Worm (Caenorhabditis elegans) whole organism, young adult: ENCODE measurements around the gene K06H7.7.

Experiments used
- B0261.1 ChIP-seq: sonication (generic microtip); optimal IDR thresholded peaks from 2 replicates; lab custom pipeline; 2016; ENCODE audit warnings: mild to moderate bottlenecking, missing genetic modification characterization, moderate library complexity, missing compliant biosample characterization
- D2030.7 ChIP-seq: fragments of 200-800 bp; sonication (Bioruptor generic); IDR thresholded peaks from 2 replicates; pipeline ENCODE4 v1.3.6; 2022; ENCODE audit warnings: missing genetic modification reagents, missing genetic modification characterization, missing compliant biosample characterization
- F23B12.7 ChIP-seq: sonication (generic microtip); optimal IDR thresholded peaks from 2 replicates; lab custom pipeline; 2017; ENCODE audit warnings: missing genetic modification characterization, mild to moderate bottlenecking, missing compliant biosample characterization, antibody characterized with exemption, moderate library complexity; ENCODE audit not compliant: insufficient read depth
- F33H1.4 ChIP-seq: fragments of 200-800 bp; sonication (Bioruptor generic); IDR thresholded peaks from 2 replicates; pipeline ENCODE4 v1.3.6; 2022; ENCODE audit warnings: missing genetic modification reagents, missing genetic modification characterization, missing compliant biosample characterization
- T07F8.4 ChIP-seq: sonication (generic microtip); optimal IDR thresholded peaks from 2 replicates; lab custom pipeline; 2016; ENCODE audit warnings: mild to moderate bottlenecking, missing genetic modification characterization, moderate library complexity, missing compliant biosample characterization
- Y56A3A.18 ChIP-seq: fragments of 200-800 bp; sonication (Bioruptor generic); IDR thresholded peaks from 2 replicates; pipeline ENCODE4 v1.3.6; 2022; ENCODE audit warnings: missing genetic modification reagents, missing genetic modification characterization, missing compliant biosample characterization
- Y79H2A.3 ChIP-seq: fragments of 200-800 bp; sonication (Bioruptor generic); conservative IDR thresholded peaks from 2 replicates; pipeline ENCODE4 v1.3.6; 2022; ENCODE audit warnings: missing genetic modification reagents, missing genetic modification characterization, missing compliant biosample characterization
- akir-1 ChIP-seq: fragments of 200-800 bp; sonication (Bioruptor generic); optimal IDR thresholded peaks from 2 replicates; lab custom pipeline; 2018; ENCODE audit warnings: mild to moderate bottlenecking, missing genetic modification characterization, moderate library complexity, missing compliant biosample characterization
- aptf-2 ChIP-seq: fragments of 200-800 bp; sonication (Bioruptor generic); conservative IDR thresholded peaks from 2 replicates; pipeline ENCODE4 v1.3.6; 2022; ENCODE audit warnings: missing genetic modification reagents, missing genetic modification characterization, missing compliant biosample characterization
- aptf-3 ChIP-seq: fragments of 200-800 bp; sonication (Bioruptor generic); IDR thresholded peaks from 2 replicates; pipeline ENCODE4 v1.3.6; 2022; ENCODE audit warnings: missing genetic modification characterization, missing compliant biosample characterization
- attf-3 ChIP-seq: fragments of 200-800 bp; sonication (Bioruptor generic); conservative IDR thresholded peaks from 2 replicates; pipeline ENCODE4 v1.3.6; 2022; ENCODE audit warnings: missing genetic modification reagents, missing genetic modification characterization, missing compliant biosample characterization
- bed-1 ChIP-seq: fragments of 200-800 bp; sonication (Bioruptor generic); IDR thresholded peaks from 2 replicates; pipeline ENCODE4 v1.3.6; 2022; ENCODE audit warnings: missing genetic modification reagents, missing genetic modification characterization, missing compliant biosample characterization
- ceh-58 ChIP-seq: fragments of 200-800 bp; sonication (Bioruptor generic); IDR thresholded peaks from 2 replicates; pipeline ENCODE4 v1.3.6; 2022; ENCODE audit warnings: missing genetic modification characterization, missing compliant biosample characterization
- ceh-79 ChIP-seq: sonication (generic microtip); optimal IDR thresholded peaks from 2 replicates; lab custom pipeline; 2017; ENCODE audit warnings: mild to moderate bottlenecking, missing genetic modification characterization, missing compliant biosample characterization
- dox-1 ChIP-seq: fragments of 200-800 bp; sonication (Bioruptor generic); IDR thresholded peaks from 2 replicates; pipeline ENCODE4 v1.3.6; 2022; ENCODE audit warnings: missing genetic modification reagents, missing genetic modification characterization, missing compliant biosample characterization
- dpff-1 ChIP-seq: sonication (generic microtip); optimal IDR thresholded peaks from 2 replicates; lab custom pipeline; 2017; ENCODE audit warnings: mild to moderate bottlenecking, missing genetic modification characterization, missing compliant biosample characterization
- egl-44 ChIP-seq: fragments of 200-800 bp; sonication (Bioruptor generic); IDR thresholded peaks from 2 replicates; pipeline ENCODE4 v1.3.6; 2022; ENCODE audit warnings: missing genetic modification reagents, missing genetic modification characterization, missing compliant biosample characterization
- fkh-3 ChIP-seq: sonication (generic microtip); optimal IDR thresholded peaks from 2 replicates; lab custom pipeline; 2016; ENCODE audit warnings: mild to moderate bottlenecking, missing genetic modification characterization, missing compliant biosample characterization
- let-607 ChIP-seq, 2 experiments: fragments of 200-800 bp in 1 of 2; sonication (Bioruptor generic) in 1 of 2; sonication (generic microtip) in 1 of 2; optimal IDR thresholded peaks; 2 replicates each; lab custom pipeline; 2016 to 2018; ENCODE audit warnings: mild to moderate bottlenecking in 2 of 2, missing compliant biosample characterization in 2 of 2, missing genetic modification characterization in 2 of 2, moderate library complexity in 2 of 2, missing genotype in 1 of 2
- lin-40 ChIP-seq: sonication (generic microtip); optimal IDR thresholded peaks from 2 replicates; lab custom pipeline; 2016; ENCODE audit warnings: missing genetic modification characterization, mild to moderate bottlenecking, missing compliant biosample characterization, missing genotype, missing genetic modification reagents
- lin-54 ChIP-seq: fragments of 200-800 bp; sonication (Bioruptor generic); optimal IDR thresholded peaks from 2 replicates; lab custom pipeline; 2018; ENCODE audit warnings: mild to moderate bottlenecking, missing genetic modification characterization, missing compliant biosample characterization
- lir-1 ChIP-seq: fragments of 200-800 bp; sonication (Bioruptor generic); conservative IDR thresholded peaks from 2 replicates; pipeline ENCODE4 v1.3.6; 2022; ENCODE audit warnings: missing genetic modification reagents, missing genetic modification characterization, missing compliant biosample characterization
- lsl-1 ChIP-seq: fragments of 200-800 bp; sonication (Bioruptor generic); optimal IDR thresholded peaks from 2 replicates; lab custom pipeline; 2018; ENCODE audit warnings: mild to moderate bottlenecking, missing genetic modification characterization, moderate library complexity, missing compliant biosample characterization
- lsy-27 ChIP-seq: sonication (generic microtip); optimal IDR thresholded peaks from 2 replicates; lab custom pipeline; 2017; ENCODE audit warnings: missing genetic modification characterization, mild to moderate bottlenecking, missing compliant biosample characterization, antibody characterized with exemption, missing genotype, borderline replicate concordance; ENCODE audit not compliant: insufficient read depth
- madf-10 ChIP-seq: sonication (generic microtip); optimal IDR thresholded peaks from 2 replicates; lab custom pipeline; 2016; ENCODE audit warnings: mild to moderate bottlenecking, missing genetic modification characterization, missing compliant biosample characterization
- madf-8 ChIP-seq: fragments of 200-800 bp; sonication (Bioruptor generic); conservative IDR thresholded peaks from 2 replicates; pipeline ENCODE4 v1.3.6; 2022; ENCODE audit warnings: missing genetic modification reagents, missing genetic modification characterization, missing compliant biosample characterization
- mes-4 ChIP-seq: sonication (generic microtip); optimal IDR thresholded peaks from 2 replicates; lab custom pipeline; 2016; ENCODE audit warnings: missing genotype, missing genetic modification characterization, missing compliant biosample characterization
- mxl-1 ChIP-seq: sonication (generic microtip); optimal IDR thresholded peaks from 2 replicates; lab custom pipeline; 2016; ENCODE audit warnings: missing genetic modification characterization, missing compliant biosample characterization
- nhr-90 ChIP-seq: sonication (generic microtip); optimal IDR thresholded peaks from 2 replicates; lab custom pipeline; 2016; ENCODE audit warnings: missing genotype, mild to moderate bottlenecking, missing genetic modification characterization, missing compliant biosample characterization
- pbrm-1 ChIP-seq: fragments of 200-800 bp; sonication (Bioruptor generic); IDR thresholded peaks from 2 replicates; pipeline ENCODE4 v1.3.6; 2022; ENCODE audit warnings: missing genetic modification reagents, missing genetic modification characterization, missing compliant biosample characterization
- pha-4 ChIP-seq: fragments of 150-350 bp; sonication (generic microtip); optimal IDR thresholded peaks from 2 replicates; lab custom pipeline; 2014; ENCODE audit warnings: missing biosample characterization, missing genetic modification reagents, missing genetic modification characterization
- zim-3 ChIP-seq: sonication (generic microtip); optimal IDR thresholded peaks from 2 replicates; lab custom pipeline; 2017; ENCODE audit warnings: mild to moderate bottlenecking, missing genetic modification characterization, moderate library complexity, missing compliant biosample characterization
- ztf-26 ChIP-seq: sonication (generic microtip); optimal IDR thresholded peaks from 2 replicates; lab custom pipeline; 2017; ENCODE audit warnings: missing genetic modification characterization, missing compliant biosample characterization
- ztf-28 ChIP-seq: fragments of 200-800 bp; sonication (Bioruptor generic); IDR thresholded peaks from 2 replicates; pipeline ENCODE4 v1.3.6; 2022; ENCODE audit warnings: missing genetic modification reagents, missing genetic modification characterization, missing compliant biosample characterization

Gene K06H7.7

ce11 chrIII:8066989-8067388, 18.3 kb downstream of the K06H7.7 start, which contains the start of gene pros-1:
Gene pros-1 (plus strand): TSS chrIII:8067289.
- no peak for TF ChIP-seq egl-44
- TF ChIP-seq Y56A3A.18 (GFP tag; lab: Robert Waterston, UW), result no peak
- TF ChIP-seq madf-10 (tag; lab: Kevin White, UChicago), result no peak
- no peak for TF ChIP-seq B0261.1 (tag; lab: Kevin White, UChicago)
- TF ChIP-seq lir-1 (GFP tag; lab: Robert Waterston, UW), result no peak
- TF ChIP-seq F33H1.4 (GFP tag; lab: Robert Waterston, UW), result no peak
- TF ChIP-seq dox-1 (GFP tag; lab: Robert Waterston, UW), result no peak

ce11 chrIII:8065101-8065500, 20.2 kb downstream of the K06H7.7 start:
- TF ChIP-seq pbrm-1, result no peak
- TF ChIP-seq dpff-1 (tag; lab: Kevin White, UChicago), result no peak
- no peak for TF ChIP-seq zim-3 (tag; lab: Kevin White, UChicago)
- no peak for TF ChIP-seq pha-4
- TF ChIP-seq mxl-1 (tag; lab: Kevin White, UChicago), result no peak
- TF ChIP-seq nhr-90 (tag; lab: Kevin White, UChicago), result no peak
- no peak for TF ChIP-seq T07F8.4 (tag; lab: Kevin White, UChicago)
- no peak for TF ChIP-seq fkh-3 (tag; lab: Kevin White, UChicago)
- TF ChIP-seq aptf-3 (GFP tag; lab: Robert Waterston, UW), result no peak
- no peak for TF ChIP-seq lin-54
- TF ChIP-seq ceh-79 (tag; lab: Kevin White, UChicago), result no peak
- no peak for TF ChIP-seq lin-40

ce11 chrIII:8063659-8064058, 21.6 kb downstream of the K06H7.7 start:
- no peak for TF ChIP-seq ceh-79 (tag; lab: Kevin White, UChicago)
- 0 out of 2 replicates have a peak, but pooled peaks have one; percentile 8 for TF ChIP-seq ztf-28 (GFP tag; lab: Robert Waterston, UW)

- TF ChIP-seq ztf-26 (tag; lab: Kevin White, UChicago), result no peak
- no peak for TF ChIP-seq lsy-27 (tag; lab: Kevin White, UChicago)
- TF ChIP-seq D2030.7 (GFP tag; lab: Robert Waterston, UW), result no peak
- TF ChIP-seq lsl-1 (GFP tag; lab: Kevin White, UChicago), result no peak
- TF ChIP-seq ceh-58 (GFP tag; lab: Robert Waterston, UW), result no peak
- TF ChIP-seq aptf-2, result no peak
- TF ChIP-seq let-607 (tag; optimal IDR thresholded peaks at IDR 0.05; lab: Kevin White, UChicago), result no peak
- TF ChIP-seq madf-8 (GFP tag; lab: Robert Waterston, UW), result no peak
- no peak for TF ChIP-seq bed-1 (GFP tag; lab: Robert Waterston, UW)
Measured at ce11 chrIII:8061114-8061513, 24.2 kb downstream of the K06H7.7 start.

ce11 chrIII:8051838-8052237, 33.4 kb downstream of the K06H7.7 start:
- TF ChIP-seq akir-1 (GFP tag; lab: Kevin White, UChicago) (no peak), aptf-3 (GFP tag; lab: Robert Waterston, UW) (no peak), F23B12.7 (tag; lab: Kevin White, UChicago) (no peak), fkh-3 (tag; lab: Kevin White, UChicago) (no peak), Y79H2A.3 (GFP tag; lab: Robert Waterston, UW) (no peak), attf-3 (GFP tag; lab: Robert Waterston, UW) (no peak), F33H1.4 (GFP tag; lab: Robert Waterston, UW) (no peak), mes-4 (no peak), lsy-27 (tag; lab: Kevin White, UChicago) (no peak)
- TF ChIP-seq, all 124 proteins: peak for 0
